Worm (Caenorhabditis elegans): ENCODE data around the gene Y39B6A.29.

The Y39B6A.29 gene

DNA sequence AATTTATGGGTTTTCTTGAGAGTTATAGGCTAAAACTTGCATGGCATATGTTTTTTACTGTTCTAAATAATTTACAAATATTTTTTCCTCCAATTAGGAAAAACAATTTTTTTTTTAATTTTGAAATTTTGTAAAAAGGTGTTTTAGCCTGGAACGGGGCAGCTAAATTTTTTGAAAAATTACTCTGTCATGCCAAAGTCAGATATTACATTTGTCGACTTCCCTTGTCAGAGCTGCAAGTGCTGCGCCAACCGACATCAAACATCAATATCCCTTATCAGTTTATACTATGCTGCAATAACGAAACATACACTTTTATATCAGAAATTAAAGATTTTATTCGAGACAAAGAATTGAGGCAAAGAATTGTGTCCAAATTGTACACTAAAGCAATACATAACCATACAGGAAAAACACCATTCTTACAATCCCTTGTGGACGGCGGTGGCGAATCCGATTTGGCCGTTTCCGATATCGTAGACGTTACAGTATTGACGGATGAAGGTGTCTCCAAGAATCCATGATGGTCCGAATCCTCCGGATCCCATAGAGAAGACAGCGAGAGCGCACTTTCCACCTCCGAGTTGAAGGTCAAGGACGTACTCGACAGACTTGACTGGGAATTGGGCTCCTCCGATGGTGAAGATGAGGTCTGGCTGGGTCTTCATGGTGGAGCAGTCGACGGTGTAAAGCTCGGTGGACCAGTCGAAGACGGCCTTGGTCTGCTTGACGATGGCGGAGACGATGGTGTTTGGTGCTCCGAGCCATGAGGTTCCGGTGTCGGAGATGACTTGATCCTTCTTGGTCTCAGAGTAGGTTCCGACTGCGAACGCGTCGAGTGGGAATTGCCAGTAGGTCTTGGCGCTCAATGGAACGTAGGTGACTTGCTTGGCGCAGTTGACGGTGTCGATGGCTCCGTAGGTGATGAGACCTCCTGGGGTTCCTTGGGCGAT, 24.8 kb upstream of the Y39B6A.29 start:
- TF ChIP-seq pqm-1 (tag; optimal IDR thresholded peaks at IDR 0.05) (peak; percentile 26), egl-43 (GFP tag; IDR thresholded peaks at IDR 0.05) (no peak), F26F4.8 (GFP tag; conservative IDR thresholded peaks at IDR 0.05) (no peak), hlh-11 (tag; optimal IDR thresholded peaks at IDR 0.05) (peak; percentile 46), ceh-28 (tag; optimal IDR thresholded peaks at IDR 0.05) (no peak), nhr-42 (GFP tag; IDR thresholded peaks at IDR 0.05) (no peak), nhr-237 (tag; optimal IDR thresholded peaks at IDR 0.05) (no peak), nhr-11 (tag; optimal IDR thresholded peaks at IDR 0.05) (no peak), ZK546.5 (tag; optimal IDR thresholded peaks at IDR 0.05) (no peak), lin-38 (GFP tag; IDR thresholded peaks at IDR 0.05) (no peak), sdz-12 (GFP tag; optimal IDR thresholded peaks at IDR 0.05) (no peak), Y75B8A.6 (GFP tag; IDR thresholded peaks at IDR 0.05) (no peak), nhr-102 (tag; optimal IDR thresholded peaks at IDR 0.05) (peak; percentile 22), nhr-48 (tag; optimal IDR thresholded peaks at IDR 0.05) (no peak), ctbp-1 (GFP tag; IDR thresholded peaks at IDR 0.05) (no peak), daf-8 (GFP tag; IDR thresholded peaks at IDR 0.05) (no peak), hlh-30 (tag; optimal IDR thresholded peaks at IDR 0.05; ENCODE audit: insufficient read depth) (no peak), zfp-3 (GFP tag; conservative IDR thresholded peaks at IDR 0.05) (peak; percentile 83; the same call in 1 of the 2 replicates), ceh-20 (GFP tag; IDR thresholded peaks at IDR 0.05) (no peak), gei-8 (GFP tag; optimal IDR thresholded peaks at IDR 0.05) (no peak), pha-4 (GFP tag; IDR thresholded peaks at IDR 0.05) (peak; percentile 35; the same call in 1 of the 2 replicates), pha-4 (tag; optimal IDR thresholded peaks at IDR 0.05) (no peak), arid-1 (GFP tag; conservative IDR thresholded peaks at IDR 0.05) (no peak), snpc-1.2 (GFP tag; IDR thresholded peaks at IDR 0.05) (no peak), T26A8.4 (GFP tag; IDR thresholded peaks at IDR 0.05) (peak; percentile 34; the same call in 1 of the 2 replicates), vab-7 (GFP tag; IDR thresholded peaks at IDR 0.05) (no peak), nhr-76 (tag; optimal IDR thresholded peaks at IDR 0.05) (no peak), unc-62 (GFP tag; optimal IDR thresholded peaks at IDR 0.05 in 1 of 2) (peak in 1 of 2 experiments; percentile 59), unc-62 (tag; optimal IDR thresholded peaks at IDR 0.05) (no peak), ztf-7 (tag; optimal IDR thresholded peaks at IDR 0.05) (no peak), ces-1 (GFP tag; optimal IDR thresholded peaks at IDR 0.05) (no peak), saeg-2 (GFP tag; IDR thresholded peaks at IDR 0.05) (no peak), hmg-1.1 (GFP tag; IDR thresholded peaks at IDR 0.05) (no peak), lsy-2 (tag; optimal IDR thresholded peaks at IDR 0.05) (no peak), lin-39 (tag; optimal IDR thresholded peaks at IDR 0.05) (no peak), lir-3 (tag; optimal IDR thresholded peaks at IDR 0.05) (no peak), nhr-77 (tag; optimal IDR thresholded peaks at IDR 0.05) (peak; percentile 29), zfp-2 (tag; optimal IDR thresholded peaks at IDR 0.05) (no peak), nhr-41 (GFP tag; IDR thresholded peaks at IDR 0.05) (no peak), zip-11 (GFP tag; IDR thresholded peaks at IDR 0.05) (no peak), daf-19 (GFP tag; conservative IDR thresholded peaks at IDR 0.05) (no peak), set-16 (GFP tag; IDR thresholded peaks at IDR 0.05) (peak; percentile 80), mep-1 (tag; optimal IDR thresholded peaks at IDR 0.05) (peak; percentile 11), ztf-11 (tag; optimal IDR thresholded peaks at IDR 0.05) (no peak), daf-12 (tag; optimal IDR thresholded peaks at IDR 0.05) (no peak), daf-16 (GFP tag; optimal IDR thresholded peaks at IDR 0.05) (no peak), daf-16 (tag; optimal IDR thresholded peaks at IDR 0.05) (peak; percentile 84), dpl-1 (GFP tag; optimal IDR thresholded peaks at IDR 0.05) (no peak), nhr-6 (tag; optimal IDR thresholded peaks at IDR 0.05) (no peak), tra-1 (GFP tag; IDR thresholded peaks at IDR 0.05) (no peak), T20F7.1 (GFP tag; optimal IDR thresholded peaks at IDR 0.05) (no peak)
